Fruit fly (Drosophila melanogaster) whole organism, adult: ENCODE measurements around the gene PRL-1.

Source experiments
- CG14711 ChIP-seq: fragments of 200-800 bp; sonication (Bioruptor generic); optimal IDR thresholded peaks from 2 replicates; lab custom pipeline; 2018; ENCODE audit warnings: missing biosample characterization, mild to moderate bottlenecking, missing genetic modification characterization, moderate library complexity
- Mnt ChIP-seq: fragments of 200-800 bp; sonication (Bioruptor generic); optimal IDR thresholded peaks from 2 replicates; lab custom pipeline; 2016; ENCODE audit warnings: missing biosample characterization, mild to moderate bottlenecking, missing genetic modification characterization
- tj ChIP-seq: fragments of 200-800 bp; sonication (Bioruptor generic); optimal IDR thresholded peaks from 3 replicates; lab custom pipeline; 2017; ENCODE audit warnings: missing biosample characterization, mild to moderate bottlenecking, missing genetic modification characterization, moderate library complexity

- TF ChIP-seq tj = no peak
- no peak for TF ChIP-seq Mnt (GFP tag; lab: Kevin White, UChicago)
- no peak for TF ChIP-seq CG14711 (tag; lab: Kevin White, UChicago)
These were observed 6.3 kb upstream of the PRL-1 start for dm6 chr2L:16263723-16264122.
